Worm (Caenorhabditis elegans): Measurements from ENCODE around the gene asm-1.

Gene asm-1

DNA sequence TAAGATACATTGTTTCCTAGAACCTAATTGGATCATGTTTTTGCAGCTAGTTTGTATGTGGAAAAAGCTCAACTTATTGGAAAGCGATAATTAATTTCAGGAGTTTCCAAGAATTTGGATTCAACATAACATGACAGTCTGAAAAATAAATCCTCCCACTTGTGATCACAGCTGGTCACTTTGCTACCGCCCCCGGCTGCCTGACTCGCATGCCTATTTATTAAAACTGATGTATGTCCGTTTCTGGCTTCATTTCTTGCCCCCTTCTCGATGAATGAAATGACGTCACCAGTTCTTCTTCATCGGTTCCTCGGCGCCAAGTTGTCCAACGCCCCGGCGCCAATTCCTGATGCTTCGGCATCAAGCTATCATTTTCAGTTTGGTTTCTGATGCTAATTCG, 17.2 kb downstream of the asm-1 start:
- no peak for TF ChIP-seq B0310.2 (tag; optimal IDR thresholded peaks at IDR 0.05)
- TF ChIP-seq hnd-1 (tag; optimal IDR thresholded peaks at IDR 0.05), result no peak
- no peak for TF ChIP-seq tbx-37 (GFP tag; conservative IDR thresholded peaks at IDR 0.05)
- TF ChIP-seq hmg-4 (GFP tag; optimal IDR thresholded peaks at IDR 0.05), result no peak
- no peak for TF ChIP-seq scrt-1 (GFP tag; IDR thresholded peaks at IDR 0.05)
- no peak for TF ChIP-seq ama-1 (optimal IDR thresholded peaks at IDR 0.05)
- no peak for TF ChIP-seq tra-4 (tag; optimal IDR thresholded peaks at IDR 0.05)
- no peak for TF ChIP-seq sea-1 (GFP tag; conservative IDR thresholded peaks at IDR 0.05)
- no peak for TF ChIP-seq pes-1 (GFP tag; IDR thresholded peaks at IDR 0.05)
- TF ChIP-seq tbx-11 (GFP tag; IDR thresholded peaks at IDR 0.05), result no peak
- no peak for TF ChIP-seq ceh-13 (GFP tag; optimal IDR thresholded peaks at IDR 0.05)
- no peak for TF ChIP-seq hmbx-1 (tag; optimal IDR thresholded peaks at IDR 0.05)
- TF ChIP-seq flt-1 (GFP tag; IDR thresholded peaks at IDR 0.05), result no peak
- TF ChIP-seq F13C5.2 (tag; optimal IDR thresholded peaks at IDR 0.05), result no peak
- TF ChIP-seq aly-1 (tag; optimal IDR thresholded peaks at IDR 0.05), result no peak

DNA sequence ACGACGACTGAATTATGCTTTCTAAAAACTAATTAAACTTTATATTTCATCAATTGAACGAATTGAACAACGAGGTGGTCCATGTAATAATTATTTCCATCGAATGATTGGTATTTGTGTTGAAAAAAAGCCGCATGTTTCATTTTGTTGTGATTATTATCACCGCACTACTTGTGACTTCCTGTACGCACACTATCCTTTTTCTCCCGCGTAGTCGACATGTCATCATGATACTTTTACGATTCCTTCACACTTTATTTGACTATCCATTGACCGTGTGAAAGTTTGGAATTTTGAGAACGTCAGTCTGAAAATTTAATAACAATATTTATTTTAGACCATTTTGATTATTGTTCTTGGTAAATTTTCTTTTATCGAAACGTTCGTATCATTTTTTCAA, 17.7 kb downstream of the asm-1 start, which contains the start of gene F22D3.4:
Gene F22D3.4, minus strand, starts transcription at position 1 of the 400 bp plus-strand sequence.
- TF ChIP-seq sea-1 (GFP tag; conservative IDR thresholded peaks at IDR 0.05), result no peak
- no peak for TF ChIP-seq F13C5.2 (tag; optimal IDR thresholded peaks at IDR 0.05)
- no peak for TF ChIP-seq B0310.2 (tag; optimal IDR thresholded peaks at IDR 0.05)
- TF ChIP-seq hmbx-1 (tag; optimal IDR thresholded peaks at IDR 0.05), result no peak
- TF ChIP-seq ceh-36 (tag; optimal IDR thresholded peaks at IDR 0.05), result no peak
- no peak for TF ChIP-seq hnd-1 (tag; optimal IDR thresholded peaks at IDR 0.05)
- no peak for TF ChIP-seq tbx-37 (GFP tag; conservative IDR thresholded peaks at IDR 0.05)
- no peak for TF ChIP-seq tbx-11 (GFP tag; IDR thresholded peaks at IDR 0.05)
- no peak for TF ChIP-seq flt-1 (GFP tag; IDR thresholded peaks at IDR 0.05)
- TF ChIP-seq ets-7 (tag; optimal IDR thresholded peaks at IDR 0.05), result no peak
- TF ChIP-seq ceh-13 (GFP tag; optimal IDR thresholded peaks at IDR 0.05), result no peak
- no peak for TF ChIP-seq tra-4 (tag; optimal IDR thresholded peaks at IDR 0.05)
- TF ChIP-seq pes-1 (GFP tag; IDR thresholded peaks at IDR 0.05), result no peak
- no peak for TF ChIP-seq ama-1 (optimal IDR thresholded peaks at IDR 0.05)
- TF ChIP-seq scrt-1 (GFP tag; IDR thresholded peaks at IDR 0.05), result no peak
- no peak for TF ChIP-seq aly-1 (tag; optimal IDR thresholded peaks at IDR 0.05)
- TF ChIP-seq hmg-4 (GFP tag; optimal IDR thresholded peaks at IDR 0.05), result no peak

DNA sequence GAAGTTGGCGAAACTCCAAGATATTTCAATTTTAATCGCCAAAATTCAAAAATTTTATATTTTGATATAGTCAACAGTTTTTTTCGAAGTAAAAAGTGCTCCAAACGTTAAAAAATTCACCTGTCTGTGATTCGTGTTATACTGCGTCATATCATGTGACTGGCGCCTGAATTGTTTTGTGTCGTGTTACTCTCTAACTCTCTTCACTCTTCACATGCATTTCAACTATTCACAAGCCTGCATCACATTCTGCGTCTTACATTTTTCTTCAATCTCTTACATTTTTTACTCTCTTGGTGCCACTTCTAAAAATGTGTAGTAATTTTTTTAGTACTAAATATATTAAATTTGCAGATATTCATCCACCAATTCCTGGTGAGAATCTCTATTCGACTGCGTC, 18.5 kb downstream of the asm-1 start, which contains the start of gene flcn-1:
Gene flcn-1, plus strand, starts transcription at position 348 of the 400 bp plus-strand sequence.
- no peak for TF ChIP-seq F13C5.2 (tag; optimal IDR thresholded peaks at IDR 0.05)
- TF ChIP-seq tbx-37 (GFP tag; conservative IDR thresholded peaks at IDR 0.05), result no peak
- TF ChIP-seq ceh-13 (GFP tag; optimal IDR thresholded peaks at IDR 0.05), result no peak
- no peak for TF ChIP-seq hmg-4 (GFP tag; optimal IDR thresholded peaks at IDR 0.05)
- TF ChIP-seq scrt-1 (GFP tag; IDR thresholded peaks at IDR 0.05), result no peak
- TF ChIP-seq B0310.2 (tag; optimal IDR thresholded peaks at IDR 0.05), result no peak
- TF ChIP-seq pes-1 (GFP tag; IDR thresholded peaks at IDR 0.05), result no peak
- TF ChIP-seq hnd-1 (tag; optimal IDR thresholded peaks at IDR 0.05), result no peak
- TF ChIP-seq tbx-11 (GFP tag; IDR thresholded peaks at IDR 0.05), result no peak

ce11 chrII:6930072-6930471, 20.2 kb downstream of the asm-1 start:
- no peak for TF ChIP-seq tbx-11 (GFP tag; IDR thresholded peaks at IDR 0.05)
- TF ChIP-seq ama-1 (optimal IDR thresholded peaks at IDR 0.05), result no peak
- TF ChIP-seq hmbx-1 (tag; optimal IDR thresholded peaks at IDR 0.05), result no peak
- TF ChIP-seq sea-1 (GFP tag; conservative IDR thresholded peaks at IDR 0.05), result no peak
- no peak for TF ChIP-seq B0310.2 (tag; optimal IDR thresholded peaks at IDR 0.05)
- no peak for TF ChIP-seq ceh-13 (GFP tag; optimal IDR thresholded peaks at IDR 0.05)
- no peak for TF ChIP-seq flt-1 (GFP tag; IDR thresholded peaks at IDR 0.05)
- no peak for TF ChIP-seq tbx-37 (GFP tag; conservative IDR thresholded peaks at IDR 0.05)
- no peak for TF ChIP-seq ceh-36 (tag; optimal IDR thresholded peaks at IDR 0.05)
- no peak for TF ChIP-seq hmg-4 (GFP tag; optimal IDR thresholded peaks at IDR 0.05)
- no peak for TF ChIP-seq F13C5.2 (tag; optimal IDR thresholded peaks at IDR 0.05)
- TF ChIP-seq hnd-1 (tag; optimal IDR thresholded peaks at IDR 0.05), result no peak
- no peak for TF ChIP-seq tra-4 (tag; optimal IDR thresholded peaks at IDR 0.05)
- TF ChIP-seq ets-7 (tag; optimal IDR thresholded peaks at IDR 0.05), result no peak
- no peak for TF ChIP-seq scrt-1 (GFP tag; IDR thresholded peaks at IDR 0.05)
- TF ChIP-seq pes-1 (GFP tag; IDR thresholded peaks at IDR 0.05), result no peak
- TF ChIP-seq aly-1 (tag; optimal IDR thresholded peaks at IDR 0.05), result no peak

- TF ChIP-seq sea-1 (GFP tag; conservative IDR thresholded peaks at IDR 0.05), result no peak
- TF ChIP-seq hmbx-1 (tag; optimal IDR thresholded peaks at IDR 0.05), result no peak
- no peak for TF ChIP-seq ama-1 (optimal IDR thresholded peaks at IDR 0.05)
- TF ChIP-seq hnd-1 (tag; optimal IDR thresholded peaks at IDR 0.05), result no peak
- no peak for TF ChIP-seq tra-4 (tag; optimal IDR thresholded peaks at IDR 0.05)
Observed at ce11 chrII:6932978-6933377, 23.1 kb downstream of the asm-1 start.

ce11 chrII:6934729-6935128, 24.9 kb downstream of the asm-1 start:
- TF ChIP-seq hmbx-1 (tag; optimal IDR thresholded peaks at IDR 0.05) (no peak), ceh-36 (tag; optimal IDR thresholded peaks at IDR 0.05) (no peak), pes-1 (GFP tag; IDR thresholded peaks at IDR 0.05) (no peak), tbx-37 (GFP tag; conservative IDR thresholded peaks at IDR 0.05) (no peak), hmg-4 (GFP tag; optimal IDR thresholded peaks at IDR 0.05) (no peak), sea-1 (GFP tag; conservative IDR thresholded peaks at IDR 0.05) (no peak), tra-4 (tag; optimal IDR thresholded peaks at IDR 0.05) (no peak), flt-1 (GFP tag; IDR thresholded peaks at IDR 0.05) (no peak), ceh-13 (GFP tag; optimal IDR thresholded peaks at IDR 0.05) (no peak), ama-1 (optimal IDR thresholded peaks at IDR 0.05) (no peak), F13C5.2 (tag; optimal IDR thresholded peaks at IDR 0.05) (no peak), hnd-1 (tag; optimal IDR thresholded peaks at IDR 0.05) (no peak), tbx-11 (GFP tag; IDR thresholded peaks at IDR 0.05) (no peak)

ce11 chrII:6935975-6936374, 26.1 kb downstream of the asm-1 start:
- no peak for TF ChIP-seq flt-1 (GFP tag; IDR thresholded peaks at IDR 0.05)

ce11 chrII:6936528-6936927, 26.7 kb downstream of the asm-1 start:
- TF ChIP-seq flt-1 (GFP tag; IDR thresholded peaks at IDR 0.05), result no peak
- TF ChIP-seq tbx-11 (GFP tag; IDR thresholded peaks at IDR 0.05), result peak; percentile 26; the same call in 1 of the 2 replicates
